Fruit fly (Drosophila melanogaster) whole organism, adult: ENCODE measurements around the gene mRpL23.

Source experiments
- CG11617 ChIP-seq: fragments of 200-800 bp; sonication (Bioruptor generic); optimal IDR thresholded peaks from 2 replicates; lab custom pipeline; 2017; ENCODE audit warnings: mild to moderate bottlenecking, missing biosample characterization, missing genetic modification reagents, missing genetic modification characterization
- CG12768 ChIP-seq: fragments of 200-800 bp; sonication (Bioruptor generic); optimal IDR thresholded peaks from 2 replicates; lab custom pipeline; 2017; ENCODE audit warnings: missing biosample characterization, missing genetic modification characterization, mild to moderate bottlenecking, moderate library complexity, missing genetic modification reagents
- CG14711 ChIP-seq: fragments of 200-800 bp; sonication (Bioruptor generic); optimal IDR thresholded peaks from 2 replicates; lab custom pipeline; 2018; ENCODE audit warnings: missing biosample characterization, mild to moderate bottlenecking, missing genetic modification characterization, moderate library complexity
- CG1620 ChIP-seq: fragments of 200-800 bp; sonication (Bioruptor generic); optimal IDR thresholded peaks from 2 replicates; lab custom pipeline; 2016; ENCODE audit warnings: missing biosample characterization, missing genetic modification characterization
- CG33017 ChIP-seq: fragments of 200-800 bp; sonication (Bioruptor generic); optimal IDR thresholded peaks from 2 replicates; lab custom pipeline; 2018; ENCODE audit warnings: missing biosample characterization, mild to moderate bottlenecking, missing genetic modification characterization, moderate library complexity
- CG5204 ChIP-seq: fragments of 200-800 bp; sonication (Bioruptor generic); optimal IDR thresholded peaks from 2 replicates; lab custom pipeline; 2016; ENCODE audit warnings: missing biosample characterization, missing genetic modification characterization
- CG7045 ChIP-seq: fragments of 200-800 bp; sonication (Bioruptor generic); optimal IDR thresholded peaks from 2 replicates; lab custom pipeline; 2017; ENCODE audit warnings: missing biosample characterization, mild to moderate bottlenecking, missing genetic modification characterization
- CG7101 ChIP-seq: fragments of 200-800 bp; sonication (Bioruptor generic); optimal IDR thresholded peaks from 2 replicates; lab custom pipeline; 2018; ENCODE audit warnings: missing biosample characterization, mild to moderate bottlenecking, missing genetic modification characterization, moderate library complexity
- Clk ChIP-seq: fragments of 200-800 bp; sonication (Bioruptor generic); optimal IDR thresholded peaks from 2 replicates; lab custom pipeline; 2017; ENCODE audit warnings: missing biosample characterization, missing genetic modification characterization
- Crg-1 ChIP-seq: fragments of 200-800 bp; sonication (Bioruptor generic); optimal IDR thresholded peaks from 2 replicates; lab custom pipeline; 2016; ENCODE audit warnings: missing biosample characterization, missing genetic modification characterization
- Hr96 ChIP-seq: fragments of 200-800 bp; sonication (Bioruptor generic); optimal IDR thresholded peaks from 2 replicates; lab custom pipeline; 2016; ENCODE audit warnings: missing biosample characterization, missing genetic modification characterization
- Mnt ChIP-seq: fragments of 200-800 bp; sonication (Bioruptor generic); optimal IDR thresholded peaks from 2 replicates; lab custom pipeline; 2016; ENCODE audit warnings: missing biosample characterization, mild to moderate bottlenecking, missing genetic modification characterization
- bab1 ChIP-seq: fragments of 200-800 bp; sonication (Bioruptor generic); optimal IDR thresholded peaks from 3 replicates; lab custom pipeline; 2019; ENCODE audit warnings: missing biosample characterization, mild to moderate bottlenecking, missing genetic modification characterization, moderate library complexity
- cic ChIP-seq: fragments of 200-800 bp; sonication (Bioruptor generic); optimal IDR thresholded peaks from 2 replicates; lab custom pipeline; 2017; ENCODE audit warnings: missing biosample characterization, mild to moderate bottlenecking, missing genetic modification characterization, moderate library complexity
- cnc ChIP-seq, 2 experiments: fragments of >200 bp; optimal IDR thresholded peaks; 2 replicates each; lab custom pipeline; 2017
- kay ChIP-seq: fragments of 200-800 bp; sonication (Bioruptor generic); peaks from one replicate; lab custom pipeline; 2016; ENCODE audit warnings: missing biosample characterization, missing genetic modification characterization, borderline replicate concordance
- ovo ChIP-seq: fragments of 200-800 bp; sonication (Bioruptor generic); optimal IDR thresholded peaks from 2 replicates; lab custom pipeline; 2016; ENCODE audit warnings: missing biosample characterization, missing genetic modification characterization
- pad ChIP-seq: fragments of 200-800 bp; sonication (Bioruptor generic); optimal IDR thresholded peaks from 3 replicates; lab custom pipeline; 2017; ENCODE audit warnings: missing biosample characterization, missing genetic modification characterization, mild to moderate bottlenecking, moderate library complexity, missing genetic modification reagents
- tj ChIP-seq: fragments of 200-800 bp; sonication (Bioruptor generic); optimal IDR thresholded peaks from 3 replicates; lab custom pipeline; 2017; ENCODE audit warnings: missing biosample characterization, mild to moderate bottlenecking, missing genetic modification characterization, moderate library complexity
- toe ChIP-seq: fragments of 200-800 bp; sonication (Bioruptor generic); optimal IDR thresholded peaks from 2 replicates; lab custom pipeline; 2016; ENCODE audit warnings: missing biosample characterization, missing genetic modification characterization

Gene mRpL23

DNA sequence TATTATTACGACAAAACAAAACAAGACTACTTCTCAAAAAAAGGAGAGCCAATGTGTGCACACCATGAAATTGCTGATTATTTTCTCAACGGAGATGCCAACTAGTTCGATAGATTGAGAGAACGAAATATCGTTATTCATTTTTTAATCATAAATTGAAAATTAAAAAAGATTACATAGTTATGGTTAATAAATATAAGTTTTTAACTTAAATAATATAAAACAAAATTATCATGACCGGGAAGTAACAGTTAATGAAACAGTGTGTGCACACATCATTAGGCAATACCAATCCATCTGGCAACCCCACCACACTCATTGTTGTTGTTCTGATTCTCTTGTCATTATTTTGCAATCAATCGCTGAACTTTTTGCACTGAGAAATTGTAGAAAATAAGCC is 1.6 kb downstream of the mRpL23 start, which contains the start of the genes CG1317 and CG8993:
Gene CG1317 (minus strand): TSS at position 58 of the 400 bp plus-strand sequence.
Gene CG8993 (plus strand): TSS at position 318 of the 400 bp plus-strand sequence.
- TF ChIP-seq CG12768 (GFP tag; lab: Kevin White, UChicago) = no peak
- TF ChIP-seq pad (GFP tag; lab: Kevin White, UChicago) = peak; percentile 22
- TF ChIP-seq Crg-1 (GFP tag; lab: Kevin White, UChicago) = no peak
- TF ChIP-seq CG7045 (GFP tag; lab: Kevin White, UChicago) = peak; percentile 44
- TF ChIP-seq Hr96 (GFP tag; lab: Kevin White, UChicago) = no peak
- TF ChIP-seq toe (GFP tag; lab: Kevin White, UChicago) = peak; percentile 30
- TF ChIP-seq CG1620 (GFP tag; lab: Kevin White, UChicago) = peak; percentile 43
- TF ChIP-seq CG14711 = peak; percentile 52
- TF ChIP-seq CG7101 (tag; lab: Kevin White, UChicago) = peak; percentile 59
- no peak for TF ChIP-seq CG33017
- TF ChIP-seq cnc (optimal IDR thresholded peaks at IDR 0.05; lab: Kevin White, UChicago) = no peak
- TF ChIP-seq Clk = no peak
- no peak for TF ChIP-seq CG5204 (GFP tag; lab: Kevin White, UChicago)
- TF ChIP-seq tj (GFP tag; lab: Kevin White, UChicago) = peak; percentile 29
- peak; percentile 84 for TF ChIP-seq bab1 (GFP tag; lab: Kevin White, UChicago)
- peak; percentile 44 for TF ChIP-seq CG11617 (GFP tag; lab: Kevin White, UChicago)
- peak; percentile 38 for TF ChIP-seq Mnt (GFP tag; lab: Kevin White, UChicago)
- no peak for TF ChIP-seq cic (GFP tag; lab: Kevin White, UChicago)
- TF ChIP-seq kay (GFP tag; lab: Kevin White, UChicago) = peak; percentile 55
- TF ChIP-seq ovo (GFP tag; lab: Kevin White, UChicago) = peak; percentile 62

DNA sequence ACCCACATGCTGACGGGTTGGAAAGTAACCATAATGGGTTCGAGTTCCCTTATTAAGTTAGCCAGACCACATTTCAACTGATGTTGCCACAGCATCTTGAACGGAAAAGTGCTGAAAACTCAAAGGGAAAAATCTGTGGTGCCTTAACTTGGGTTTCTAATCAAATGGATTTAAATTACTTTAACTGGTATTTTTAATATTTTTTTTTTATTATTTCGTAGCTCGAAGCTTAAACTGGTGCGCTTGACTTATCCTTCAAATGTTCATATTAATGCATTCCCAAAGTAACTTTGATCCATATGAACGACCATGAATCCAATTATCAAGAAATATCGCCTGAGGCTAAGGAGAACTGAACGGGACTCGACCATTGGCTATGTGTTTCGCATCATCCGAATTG is 13.2 kb downstream of the mRpL23 start, which contains the start of gene CG13801:
Gene CG13801 (plus strand): TSS at position 301 of the 400 bp plus-strand sequence.
- TF ChIP-seq CG1620 (GFP tag; lab: Kevin White, UChicago) (no peak), CG14711 (no peak), CG7101 (tag; lab: Kevin White, UChicago) (no peak), cic (GFP tag; lab: Kevin White, UChicago) (no peak), CG5204 (GFP tag; lab: Kevin White, UChicago) (no peak), CG7045 (GFP tag; lab: Kevin White, UChicago) (no peak), cnc (optimal IDR thresholded peaks at IDR 0.05; lab: Kevin White, UChicago) (no peak), CG11617 (GFP tag; lab: Kevin White, UChicago) (no peak), pad (GFP tag; lab: Kevin White, UChicago) (no peak), kay (GFP tag; lab: Kevin White, UChicago) (no peak), Clk (no peak), ovo (GFP tag; lab: Kevin White, UChicago) (no peak), Mnt (GFP tag; lab: Kevin White, UChicago) (no peak), Hr96 (GFP tag; lab: Kevin White, UChicago) (no peak), tj (GFP tag; lab: Kevin White, UChicago) (no peak), toe (GFP tag; lab: Kevin White, UChicago) (no peak), CG33017 (no peak)

DNA sequence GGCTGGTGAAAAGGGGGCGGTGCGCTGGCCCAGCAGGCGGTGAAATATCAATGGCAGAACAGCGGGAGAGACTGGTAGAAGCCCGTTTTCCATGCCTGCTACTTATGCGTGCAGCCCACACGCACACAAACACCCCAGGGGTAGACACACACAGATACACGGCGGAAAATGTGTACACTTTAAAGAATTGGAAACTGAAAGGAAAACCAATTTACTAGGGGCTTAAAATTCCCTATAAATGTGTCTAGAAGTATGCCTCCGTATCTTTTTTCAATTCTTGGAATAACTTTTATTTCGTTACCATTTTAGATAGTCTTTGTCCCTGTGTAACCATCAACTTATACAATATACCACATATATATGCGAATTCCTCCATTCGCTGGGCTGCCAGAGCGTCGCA is 41.3 kb downstream of the mRpL23 start:
- TF ChIP-seq cnc (optimal IDR thresholded peaks at IDR 0.05; lab: Kevin White, UChicago) (no peak), CG33017 (no peak), toe (GFP tag; lab: Kevin White, UChicago) (no peak), CG12768 (GFP tag; lab: Kevin White, UChicago) (no peak), cic (GFP tag; lab: Kevin White, UChicago) (no peak), ovo (GFP tag; lab: Kevin White, UChicago) (no peak), CG7045 (GFP tag; lab: Kevin White, UChicago) (no peak)

DNA sequence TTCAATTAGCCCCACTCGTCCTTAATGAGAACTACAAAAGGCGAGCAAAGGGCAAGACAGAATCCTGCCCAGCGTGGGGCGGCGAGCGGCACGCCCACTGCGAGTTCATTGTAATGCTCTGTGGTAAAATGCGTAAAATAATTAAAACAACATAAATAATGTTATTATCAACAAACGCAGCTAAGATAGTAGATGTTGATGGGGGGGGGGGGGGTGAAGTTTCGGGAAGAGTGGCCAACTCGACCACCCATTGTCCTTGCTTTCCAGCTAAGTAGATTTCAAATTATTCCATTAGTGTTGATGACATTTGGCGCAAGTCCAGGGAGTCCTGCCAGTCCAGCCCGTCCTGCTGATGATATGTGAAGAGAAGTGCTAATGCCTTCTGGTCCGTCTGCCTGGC is 44.7 kb downstream of the mRpL23 start:
- TF ChIP-seq CG1620 (GFP tag; lab: Kevin White, UChicago) (no peak), Hr96 (GFP tag; lab: Kevin White, UChicago) (no peak), pad (GFP tag; lab: Kevin White, UChicago) (no peak), CG33017 (no peak), cic (GFP tag; lab: Kevin White, UChicago) (no peak), CG7101 (tag; lab: Kevin White, UChicago) (no peak), ovo (GFP tag; lab: Kevin White, UChicago) (no peak), cnc (optimal IDR thresholded peaks at IDR 0.05; lab: Kevin White, UChicago) (no peak), Clk (no peak), kay (GFP tag; lab: Kevin White, UChicago) (no peak), bab1 (GFP tag; lab: Kevin White, UChicago) (no peak), CG11617 (GFP tag; lab: Kevin White, UChicago) (no peak), toe (GFP tag; lab: Kevin White, UChicago) (no peak), CG14711 (no peak), tj (GFP tag; lab: Kevin White, UChicago) (no peak), Mnt (GFP tag; lab: Kevin White, UChicago) (no peak), CG12768 (GFP tag; lab: Kevin White, UChicago) (no peak), CG5204 (GFP tag; lab: Kevin White, UChicago) (no peak), CG7045 (GFP tag; lab: Kevin White, UChicago) (no peak), Crg-1 (GFP tag; lab: Kevin White, UChicago) (no peak)

DNA sequence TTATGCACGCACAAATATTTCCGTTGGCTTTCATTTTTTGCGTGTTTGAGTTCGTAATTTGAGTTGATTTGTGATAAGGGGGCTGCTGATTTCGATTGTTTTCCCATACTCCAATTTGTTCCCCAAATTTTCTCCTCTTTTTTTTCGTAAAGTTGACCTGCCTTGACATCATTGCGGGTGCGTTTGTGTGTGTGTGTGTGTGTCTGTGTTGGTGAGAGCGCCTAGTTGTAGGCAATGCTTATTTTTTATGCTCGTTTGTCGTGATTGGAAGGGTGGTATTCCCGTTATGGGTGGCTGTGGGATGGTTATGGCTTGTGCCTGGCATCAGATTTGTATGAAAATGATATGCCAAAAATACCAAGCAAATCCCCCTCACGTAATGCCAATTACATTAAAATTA is 48.2 kb downstream of the mRpL23 start:
- no peak for TF ChIP-seq Hr96 (GFP tag; lab: Kevin White, UChicago)
- no peak for TF ChIP-seq cnc (optimal IDR thresholded peaks at IDR 0.05; lab: Kevin White, UChicago)
- TF ChIP-seq toe (GFP tag; lab: Kevin White, UChicago) = no peak
- no peak for TF ChIP-seq CG1620 (GFP tag; lab: Kevin White, UChicago)
- no peak for TF ChIP-seq kay (GFP tag; lab: Kevin White, UChicago)
- TF ChIP-seq cic (GFP tag; lab: Kevin White, UChicago) = no peak
- no peak for TF ChIP-seq CG7101 (tag; lab: Kevin White, UChicago)
- TF ChIP-seq ovo (GFP tag; lab: Kevin White, UChicago) = no peak
- TF ChIP-seq pad (GFP tag; lab: Kevin White, UChicago) = no peak
- TF ChIP-seq CG33017 = no peak
- no peak for TF ChIP-seq CG14711
- no peak for TF ChIP-seq CG7045 (GFP tag; lab: Kevin White, UChicago)
- TF ChIP-seq Clk = no peak
- no peak for TF ChIP-seq tj (GFP tag; lab: Kevin White, UChicago)
- TF ChIP-seq CG11617 (GFP tag; lab: Kevin White, UChicago) = no peak
- no peak for TF ChIP-seq CG12768 (GFP tag; lab: Kevin White, UChicago)
- TF ChIP-seq Crg-1 (GFP tag; lab: Kevin White, UChicago) = no peak
- no peak for TF ChIP-seq bab1 (GFP tag; lab: Kevin White, UChicago)
